Worm (Caenorhabditis elegans) whole organism, L1 larva: ENCODE measurements around the gene prp-3.

Experiments used
- fos-1 ChIP-seq: fragments of 150-350 bp; optimal IDR thresholded peaks from 2 replicates; lab custom pipeline; 2014; ENCODE audit warnings: missing biosample characterization, missing genetic modification characterization
- nhr-76 ChIP-seq: sonication (generic microtip); optimal IDR thresholded peaks from 2 replicates; lab custom pipeline; 2017; ENCODE audit warnings: missing biosample characterization, missing genetic modification characterization

DNA sequence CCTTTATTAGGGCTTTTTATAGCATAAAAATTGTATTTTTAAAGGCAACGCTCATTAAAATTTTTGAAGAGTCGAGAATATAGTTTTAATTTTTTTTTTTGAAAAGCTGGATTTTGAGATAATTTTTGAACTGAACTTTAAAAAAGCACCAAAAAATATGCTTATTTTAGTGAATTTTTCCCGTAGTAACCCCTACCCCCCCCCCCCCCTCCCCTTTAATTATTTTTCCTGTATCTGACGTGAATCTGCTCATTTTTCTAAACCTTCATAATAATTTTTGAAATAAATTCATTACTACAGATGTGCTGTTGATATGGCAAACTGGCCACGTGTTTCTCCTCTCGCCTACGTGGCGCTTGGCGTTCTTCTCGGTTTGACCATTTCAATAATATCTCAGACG is 46.3 kb downstream of the prp-3 start, which contains the start of gene C38H2.2:
- no peak for TF ChIP-seq fos-1
- TF ChIP-seq nhr-76 (tag; lab: Kevin White, UChicago) = no peak
